Worm (Caenorhabditis elegans): Measurements from ENCODE around the gene srab-24.

DNA sequence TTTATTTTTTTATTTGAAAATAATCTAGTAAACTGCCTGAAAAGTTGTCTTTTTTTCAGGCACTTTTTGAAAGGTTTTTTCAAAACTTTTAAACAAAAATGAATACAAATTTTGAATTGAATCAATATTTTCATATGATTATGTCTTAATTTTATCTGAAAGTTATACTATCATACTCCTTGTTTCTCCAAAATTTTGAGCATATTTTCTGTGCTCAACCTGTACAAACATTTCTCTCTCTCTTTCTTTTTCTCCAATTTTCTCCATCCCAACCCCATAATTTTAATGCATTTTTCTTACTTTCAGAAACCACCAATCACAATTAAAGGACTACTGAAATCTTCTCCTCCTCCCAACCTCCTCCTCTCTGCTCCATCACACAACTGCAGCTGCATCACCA lies 26.1 kb upstream of the srab-24 start, which contains the start of gene ilcr-1:
- no peak for TF ChIP-seq ama-1 (optimal IDR thresholded peaks at IDR 0.05)
- no peak for TF ChIP-seq hmg-4 (GFP tag; optimal IDR thresholded peaks at IDR 0.05)
- no peak for TF ChIP-seq tbx-11 (GFP tag; IDR thresholded peaks at IDR 0.05)
- TF ChIP-seq tbx-37 (GFP tag; conservative IDR thresholded peaks at IDR 0.05): no peak
- no peak for TF ChIP-seq B0310.2 (tag; optimal IDR thresholded peaks at IDR 0.05)
- no peak for TF ChIP-seq scrt-1 (GFP tag; IDR thresholded peaks at IDR 0.05)
